Fruit fly (Drosophila melanogaster) whole organism, embryonic: ENCODE data around the gene Arl8.

Experiments used
- Asciz ChIP-seq: fragments of 200-800 bp; sonication (Bioruptor generic); optimal IDR thresholded peaks from 2 replicates; lab custom pipeline; 2017; ENCODE audit warnings: missing biosample characterization, mild to moderate bottlenecking, missing genetic modification characterization, missing genetic modification reagents
- Atf6 ChIP-seq: fragments of 200-800 bp; sonication (Bioruptor generic); IDR thresholded peaks from 2 replicates; pipeline ENCODE4 v1.3.6; 2022; ENCODE audit warnings: missing biosample characterization, missing genetic modification characterization
- Awh ChIP-seq: fragments of 200-800 bp; sonication (Bioruptor generic); IDR thresholded peaks from 2 replicates; pipeline ENCODE4, ENCODE4 v1.3.6; 2022; ENCODE audit warnings: missing biosample characterization, missing genetic modification characterization
- Blimp-1 ChIP-seq: fragments of 200-800 bp; sonication (Bioruptor generic); optimal IDR thresholded peaks from 3 replicates; lab custom pipeline; 2018; ENCODE audit warnings: missing biosample characterization, missing genetic modification characterization, mild to moderate bottlenecking, moderate library complexity, missing genetic modification reagents
- CG12769 ChIP-seq: fragments of 200-800 bp; sonication (Bioruptor generic); optimal IDR thresholded peaks from 2 replicates; lab custom pipeline; 2019; ENCODE audit warnings: missing biosample characterization, mild to moderate bottlenecking, missing genetic modification characterization, moderate library complexity
- CG12942 ChIP-seq: fragments of 200-800 bp; sonication (Bioruptor generic); optimal IDR thresholded peaks from 3 replicates; lab custom pipeline; 2016; ENCODE audit warnings: missing biosample characterization, missing genetic modification characterization
- CG16813 ChIP-seq: fragments of 200-800 bp; sonication (Bioruptor generic); IDR thresholded peaks from 3 replicates; pipeline ENCODE4 v1.3.6; 2022; ENCODE audit warnings: missing biosample characterization, missing genetic modification characterization; ENCODE audit not compliant: partially characterized antibody
- CG16815 ChIP-seq: fragments of 200-800 bp; sonication (Bioruptor generic); optimal IDR thresholded peaks from 3 replicates; lab custom pipeline; 2017; ENCODE audit warnings: missing biosample characterization, mild to moderate bottlenecking, missing genetic modification characterization
- CG17359 ChIP-seq: fragments of 200-800 bp; sonication (Bioruptor generic); optimal IDR thresholded peaks from 3 replicates; lab custom pipeline; 2018; ENCODE audit warnings: missing biosample characterization, mild to moderate bottlenecking, missing genetic modification characterization, moderate library complexity
- CG3065 ChIP-seq: fragments of 200-800 bp; sonication (Bioruptor generic); optimal IDR thresholded peaks from 2 replicates; lab custom pipeline; 2016; ENCODE audit warnings: missing biosample characterization, missing genetic modification characterization
- CG34224 ChIP-seq: fragments of 200-800 bp; sonication (Bioruptor generic); IDR thresholded peaks from 3 replicates; pipeline ENCODE4 v1.3.6; 2022; ENCODE audit warnings: missing biosample characterization, missing genetic modification characterization; ENCODE audit not compliant: partially characterized antibody
- CG34376 ChIP-seq: fragments of 200-800 bp; sonication (Bioruptor generic); optimal IDR thresholded peaks from 2 replicates; lab custom pipeline; 2018; ENCODE audit warnings: missing biosample characterization, mild to moderate bottlenecking, missing genetic modification characterization
- CG3847 ChIP-seq: fragments of 200-800 bp; sonication (Bioruptor generic); IDR thresholded peaks from 2 replicates; pipeline ENCODE4 v1.3.6; 2022; ENCODE audit warnings: missing biosample characterization, missing genetic modification characterization
- CG42726 ChIP-seq: fragments of 200-800 bp; sonication (Bioruptor generic); IDR thresholded peaks from 2 replicates; pipeline ENCODE4 v1.3.6; 2022; ENCODE audit warnings: missing biosample characterization, missing genetic modification characterization; ENCODE audit not compliant: partially characterized antibody
- CG4282 ChIP-seq: fragments of 200-800 bp; sonication (Bioruptor generic); optimal IDR thresholded peaks from 2 replicates; lab custom pipeline; 2016; ENCODE audit warnings: missing biosample characterization, missing genetic modification characterization
- CG6765 ChIP-seq: fragments of 200-800 bp; sonication (Bioruptor generic); optimal IDR thresholded peaks from 3 replicates; lab custom pipeline; 2017; ENCODE audit warnings: missing biosample characterization, mild to moderate bottlenecking, missing genetic modification characterization
- CG7963 ChIP-seq: fragments of 200-800 bp; sonication (Bioruptor generic); IDR thresholded peaks from 3 replicates; pipeline ENCODE4 v1.3.6; 2022; ENCODE audit warnings: missing biosample characterization, missing genetic modification characterization; ENCODE audit not compliant: partially characterized antibody
- CG8924 ChIP-seq: fragments of 200-800 bp; optimal IDR thresholded peaks from 3 replicates; lab custom pipeline; 2019; ENCODE audit warnings: missing biosample characterization, mild to moderate bottlenecking, missing genetic modification characterization, moderate library complexity
- Chrac-16 ChIP-seq: fragments of 200-800 bp; sonication (Bioruptor generic); optimal IDR thresholded peaks from 3 replicates; lab custom pipeline; 2016; ENCODE audit warnings: missing biosample characterization, missing genetic modification characterization
- Eip74EF ChIP-seq, 2 experiments: fragments of 200-800 bp in 1 of 2; fragments of >200 bp in 1 of 2; sonication (Bioruptor generic) in 1 of 2; optimal IDR thresholded peaks; 2 replicates each; lab custom pipeline; 2017 to 2019; ENCODE audit warnings: missing biosample characterization in 2 of 2, missing genetic modification characterization in 2 of 2, mild to moderate bottlenecking in 1 of 2, moderate library complexity in 1 of 2
- Fer2 ChIP-seq: fragments of 200-800 bp; sonication (Bioruptor generic); optimal IDR thresholded peaks from 2 replicates; lab custom pipeline; 2018; ENCODE audit warnings: missing biosample characterization, mild to moderate bottlenecking, missing genetic modification characterization, moderate library complexity
- HmgZ ChIP-seq: fragments of 200-800 bp; sonication (Bioruptor generic); optimal IDR thresholded peaks from 2 replicates; lab custom pipeline; 2018; ENCODE audit warnings: missing biosample characterization, mild to moderate bottlenecking, missing genetic modification characterization
- Hsf ChIP-seq: fragments of 200-800 bp; sonication (Bioruptor generic); optimal IDR thresholded peaks from 3 replicates; lab custom pipeline; 2016; ENCODE audit warnings: missing biosample characterization, missing genetic modification characterization
- Lhr ChIP-seq: fragments of 200-800 bp; sonication (Bioruptor generic); optimal IDR thresholded peaks from 3 replicates; lab custom pipeline; 2017; ENCODE audit warnings: mild to moderate bottlenecking, missing biosample characterization, missing genetic modification reagents, missing genetic modification characterization
- NFAT ChIP-seq: fragments of 200-800 bp; sonication (Bioruptor generic); IDR thresholded peaks from 2 replicates; pipeline ENCODE4 v1.3.6; 2022; ENCODE audit warnings: missing biosample characterization, missing genetic modification characterization
- Sox100B ChIP-seq: fragments of 200-800 bp; sonication (Bioruptor generic); optimal IDR thresholded peaks from 3 replicates; lab custom pipeline; 2018; ENCODE audit warnings: missing biosample characterization, mild to moderate bottlenecking, missing genetic modification characterization
- Xrp1 ChIP-seq: fragments of 200-800 bp; sonication (Bioruptor generic); IDR thresholded peaks from 2 replicates; pipeline ENCODE4 v1.3.6; 2022; ENCODE audit warnings: missing biosample characterization, missing genetic modification characterization
- ci ChIP-seq: fragments of 200-800 bp; sonication (Bioruptor generic); IDR thresholded peaks from 3 replicates; pipeline ENCODE4 v1.3.6; 2022; ENCODE audit warnings: missing biosample characterization, missing genetic modification characterization
- dimm ChIP-seq: fragments of 200-800 bp; sonication (Bioruptor generic); IDR thresholded peaks from 2 replicates; pipeline ENCODE4 v1.3.6; 2022; ENCODE audit warnings: missing biosample characterization, missing genetic modification characterization
- fru ChIP-seq: fragments of >200 bp; optimal IDR thresholded peaks from 2 replicates; lab custom pipeline; 2017
- fu2 ChIP-seq: fragments of 200-800 bp; sonication (Bioruptor generic); optimal IDR thresholded peaks from 2 replicates; lab custom pipeline; 2016; ENCODE audit warnings: missing biosample characterization, missing genetic modification characterization
- h ChIP-seq: fragments of >200 bp; optimal IDR thresholded peaks from 2 replicates; lab custom pipeline; 2017
- hkb ChIP-seq, 2 experiments: fragments of 200-800 bp in 1 of 2; fragments of >200 bp in 1 of 2; sonication (Bioruptor generic) in 1 of 2; IDR thresholded peaks in 1 of 2; optimal IDR thresholded peaks in 1 of 2; 2 replicates each; pipeline versions ENCODE4 v1.3.6 to Lab custom; 2017 to 2022; ENCODE audit warnings: missing biosample characterization in 1 of 2, missing genetic modification characterization in 1 of 2
- ind ChIP-seq: fragments of 200-800 bp; sonication (Bioruptor generic); optimal IDR thresholded peaks from 3 replicates; lab custom pipeline; 2016; ENCODE audit warnings: missing biosample characterization, missing genetic modification characterization
- ken ChIP-seq: fragments of 200-800 bp; sonication (Bioruptor generic); IDR thresholded peaks from 3 replicates; pipeline ENCODE4 v1.3.6; 2022; ENCODE audit warnings: missing biosample characterization, missing genetic modification characterization
- nau ChIP-seq: fragments of 200-800 bp; sonication (Bioruptor generic); optimal IDR thresholded peaks from 3 replicates; lab custom pipeline; 2017; ENCODE audit warnings: missing biosample characterization, mild to moderate bottlenecking, missing genetic modification characterization, missing genetic modification reagents
- nom ChIP-seq: fragments of 200-800 bp; sonication (Bioruptor generic); optimal IDR thresholded peaks from 2 replicates; lab custom pipeline; 2017; ENCODE audit warnings: missing biosample characterization, missing genetic modification characterization, mild to moderate bottlenecking, moderate library complexity, missing genetic modification reagents
- odd ChIP-seq: fragments of 200-800 bp; sonication (Bioruptor generic); optimal IDR thresholded peaks from 2 replicates; lab custom pipeline; 2017; ENCODE audit warnings: missing biosample characterization, mild to moderate bottlenecking, missing genetic modification characterization
- schlank ChIP-seq: fragments of 200-800 bp; sonication (Bioruptor generic); optimal IDR thresholded peaks from 2 replicates; lab custom pipeline; 2018; ENCODE audit warnings: missing biosample characterization, mild to moderate bottlenecking, missing genetic modification characterization
- sens ChIP-seq: fragments of 200-800 bp; sonication (Bioruptor generic); peaks from one replicate; lab custom pipeline; 2016; ENCODE audit warnings: missing biosample characterization, missing genetic modification characterization
- sob ChIP-seq: fragments of 200-800 bp; sonication (Bioruptor generic); IDR thresholded peaks from 2 replicates; pipeline ENCODE4 v1.3.6; 2022; ENCODE audit warnings: missing biosample characterization, missing genetic modification characterization
- ttk ChIP-seq: fragments of 200-800 bp; sonication (Bioruptor generic); IDR thresholded peaks from 2 replicates; pipeline ENCODE4 v2.1.2; 2022; ENCODE audit warnings: missing biosample characterization, missing genetic modification characterization
- wek ChIP-seq: fragments of 200-800 bp; sonication (Bioruptor generic); optimal IDR thresholded peaks from 3 replicates; lab custom pipeline; 2018; ENCODE audit warnings: missing biosample characterization, mild to moderate bottlenecking, missing genetic modification characterization, moderate library complexity
- yki ChIP-seq: fragments of >200 bp; optimal IDR thresholded peaks from 3 replicates; lab custom pipeline; 2018
- z ChIP-seq: fragments of 200-800 bp; sonication (Bioruptor generic); IDR thresholded peaks from 3 replicates; pipeline ENCODE4 v1.3.6; 2022; ENCODE audit warnings: missing biosample characterization, missing genetic modification characterization

The Arl8 gene

DNA sequence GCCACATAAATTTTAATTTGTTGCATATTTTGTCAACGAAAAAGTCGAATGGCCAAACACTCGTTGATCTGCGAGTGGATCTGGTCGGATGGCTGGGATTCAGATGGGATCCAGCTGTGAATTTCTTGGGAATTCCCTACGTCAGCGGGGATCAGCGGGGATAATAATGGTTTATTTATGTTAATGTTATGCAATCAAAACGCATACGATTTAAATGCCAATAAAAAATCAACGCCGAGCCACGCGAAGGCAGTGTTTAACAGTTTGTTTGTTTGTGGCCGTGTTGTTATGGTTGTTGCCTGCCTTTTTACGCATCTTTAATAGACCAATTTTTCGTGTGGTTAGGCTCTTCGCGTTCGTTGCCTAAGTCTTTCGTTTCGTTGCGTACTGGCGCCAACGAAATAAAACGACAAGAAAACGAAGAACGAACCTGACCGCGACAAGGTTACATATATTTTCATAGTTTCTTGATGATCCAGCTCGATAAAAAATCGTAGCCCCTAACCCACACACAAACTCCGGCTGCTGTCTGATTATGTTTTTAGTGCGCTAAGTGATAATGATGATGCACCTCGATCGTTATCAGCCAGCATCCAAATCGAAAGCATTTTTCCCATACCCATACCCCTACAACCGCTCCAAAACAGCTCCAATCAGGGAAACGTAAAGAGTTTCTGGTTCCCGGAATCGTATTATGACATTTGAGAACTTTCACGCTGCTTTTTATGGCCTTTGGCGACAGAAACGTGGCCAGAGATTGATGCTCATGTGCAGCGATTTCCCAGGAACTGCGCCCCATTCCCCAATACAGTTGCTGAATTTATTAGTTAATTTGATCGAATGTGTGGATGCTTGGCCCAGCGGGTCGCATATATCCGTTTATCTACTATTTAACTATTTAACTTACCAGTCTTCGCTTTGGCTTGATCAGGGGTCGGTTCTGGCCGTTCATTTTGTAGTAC is 33.9 kb downstream of the Arl8 start (continued):
- no peak for TF ChIP-seq HmgZ (tag; lab: Kevin White, UChicago)
- TF ChIP-seq CG42726 (GFP tag; lab: Robert Waterston, UW), result no peak
- TF ChIP-seq nau (GFP tag; lab: Kevin White, UChicago), result no peak
- TF ChIP-seq ind (GFP tag; lab: Kevin White, UChicago), result no peak
- TF ChIP-seq Chrac-16 (GFP tag; lab: Kevin White, UChicago), result no peak
- TF ChIP-seq Lhr (GFP tag; lab: Kevin White, UChicago), result no peak
- TF ChIP-seq CG12942 (GFP tag; lab: Kevin White, UChicago), result no peak
- TF ChIP-seq CG3065 (GFP tag; lab: Kevin White, UChicago), result no peak
- peak; percentile 56 for TF ChIP-seq CG12769 (tag; lab: Kevin White, UChicago)
- TF ChIP-seq dimm, result no peak
- peak; percentile 68; the same call in 1 of the 2 replicates for TF ChIP-seq Awh (GFP tag; lab: Robert Waterston, UW)
- TF ChIP-seq Hsf (GFP tag; lab: Kevin White, UChicago), result no peak
- TF ChIP-seq CG6765 (GFP tag; lab: Kevin White, UChicago), result no peak
- no peak for TF ChIP-seq h
- no peak for TF ChIP-seq ci (GFP tag; lab: Robert Waterston, UW)

DNA sequence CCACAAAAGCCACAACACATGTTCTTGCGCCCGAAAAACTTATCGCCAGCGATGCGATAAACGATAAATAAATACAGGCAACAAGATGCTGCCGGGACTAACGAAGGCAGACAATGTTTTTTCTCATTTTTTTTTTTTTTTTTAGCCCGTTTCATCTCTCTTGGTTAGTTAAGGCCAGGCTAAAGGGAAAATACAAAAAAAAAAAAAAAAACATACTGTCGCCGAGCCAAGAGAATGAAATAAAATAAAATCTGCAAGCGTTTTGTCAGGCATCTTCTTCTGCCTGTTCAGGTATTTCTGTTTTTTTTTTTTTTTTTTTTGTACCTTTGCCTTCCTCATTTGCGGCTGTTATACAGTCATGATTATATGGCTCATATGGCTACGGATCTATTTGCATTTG is 38.4 kb downstream of the Arl8 start:
- TF ChIP-seq nom (GFP tag; lab: Kevin White, UChicago) (peak; percentile 73), yki (lab: Kevin White, UChicago) (no peak)
- TF ChIP-seq, all 482 proteins: peak for 1

DNA sequence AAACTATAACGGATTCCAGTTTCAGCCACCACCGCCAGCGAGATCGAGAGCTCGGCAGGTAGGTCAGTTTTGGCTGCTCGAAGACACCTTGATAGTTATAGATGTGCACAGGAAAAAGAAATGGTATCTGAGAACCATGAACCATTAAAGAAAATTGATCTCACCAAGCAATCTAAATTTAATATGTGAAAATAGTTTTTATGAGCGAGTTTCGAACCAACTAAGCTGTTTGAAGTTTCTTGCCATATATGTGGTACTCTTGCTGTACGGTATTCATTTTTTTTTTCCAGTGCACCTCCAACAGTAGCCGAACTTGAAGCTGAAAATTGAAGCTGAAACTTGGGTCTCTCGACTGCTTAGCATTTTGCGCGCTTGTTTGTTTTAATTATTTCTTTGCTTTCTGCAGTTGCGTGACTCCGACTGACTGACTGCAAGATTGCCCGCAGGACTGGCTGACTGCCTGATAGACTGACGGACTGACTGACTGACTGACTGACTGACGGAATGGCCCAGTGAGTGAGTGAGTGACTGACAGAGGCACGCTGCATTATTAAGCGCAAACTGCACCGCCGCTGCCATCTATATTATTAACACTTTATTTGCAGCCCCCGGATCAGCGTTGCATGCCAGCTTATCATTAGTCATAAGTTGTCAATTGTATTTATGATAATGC is 45.2 kb downstream of the Arl8 start:
- TF ChIP-seq CG34224 (no peak), ken (GFP tag; lab: Robert Waterston, UW) (no peak), Asciz (GFP tag; lab: Kevin White, UChicago) (peak; percentile 55), CG34376 (GFP tag; lab: Kevin White, UChicago) (no peak), CG4282 (GFP tag; lab: Kevin White, UChicago) (no peak), CG8924 (tag; lab: Kevin White, UChicago) (peak; percentile 31), sob (GFP tag; lab: Robert Waterston, UW) (peak; percentile 31; the same call in 1 of the 2 replicates), sens (GFP tag; lab: Kevin White, UChicago) (peak; percentile 91), wek (no peak), CG7963 (no peak), odd (GFP tag; lab: Kevin White, UChicago) (peak; percentile 23), Sox100B (GFP tag; lab: Kevin White, UChicago) (peak; percentile 33), Eip74EF (GFP tag; optimal IDR thresholded peaks at IDR 0.05; lab: Kevin White, UChicago) (no peak), fu2 (no peak), fru (lab: Kevin White, UChicago) (no peak), Xrp1 (GFP tag; lab: Robert Waterston, UW) (peak; percentile 60; the same call in 1 of the 2 replicates), NFAT (GFP tag; lab: Robert Waterston, UW) (no peak), Atf6 (no peak), ttk (GFP tag; lab: Robert Waterston, UW) (peak; percentile 56), z (GFP tag; lab: Robert Waterston, UW) (no peak), CG16815 (GFP tag; lab: Kevin White, UChicago) (peak; percentile 36), CG17359 (peak; percentile 47), hkb (optimal IDR thresholded peaks at IDR 0.05; lab: Kevin White, UChicago) (no peak), hkb (GFP tag; IDR thresholded peaks at IDR 0.05; lab: Robert Waterston, UW) (peak; percentile 71), CG16813 (GFP tag; lab: Robert Waterston, UW) (no peak), CG3847 (GFP tag; lab: Robert Waterston, UW) (no peak), Blimp-1 (GFP tag; lab: Kevin White, UChicago) (peak; percentile 56), ci (GFP tag; lab: Robert Waterston, UW) (peak; percentile 71), Fer2 (tag; lab: Kevin White, UChicago) (no peak), schlank (tag; lab: Kevin White, UChicago) (no peak)
